Fruit fly (Drosophila melanogaster): ENCODE results near the gene eIF4EHP.

Gene eIF4EHP

DNA sequence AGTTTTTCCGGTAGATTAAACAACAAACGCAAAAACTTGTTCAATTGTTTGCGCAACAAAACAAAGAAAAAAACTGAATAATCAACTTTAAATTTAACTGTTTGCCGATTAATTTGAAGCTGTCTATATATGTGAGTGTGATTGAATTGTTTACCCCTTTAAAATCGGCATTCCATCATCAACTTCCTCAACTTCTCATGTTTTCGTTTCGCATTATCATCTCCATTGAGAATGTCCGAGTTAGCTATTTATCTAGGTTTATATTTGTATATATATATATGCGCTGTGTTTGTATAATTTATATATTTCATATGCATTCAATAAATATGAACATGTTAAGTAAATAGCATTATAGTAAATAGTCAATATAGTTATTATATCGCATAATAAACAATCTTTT lies 6.4 kb downstream of the eIF4EHP start (continued):
- TF ChIP-seq Doc3 (GFP tag; IDR thresholded peaks at IDR 0.05; ENCODE audit: partially characterized antibody) (no peak), CG7745 (tag; optimal IDR thresholded peaks at IDR 0.05) (no peak), CG9609 (GFP tag; optimal IDR thresholded peaks at IDR 0.05) (no peak), Hmr (GFP tag; optimal IDR thresholded peaks at IDR 0.05) (peak; percentile 65), oc (tag; optimal IDR thresholded peaks at IDR 0.05) (no peak), CG2120 (GFP tag; optimal IDR thresholded peaks at IDR 0.05) (no peak), CG13775 (GFP tag; optimal IDR thresholded peaks at IDR 0.05) (no peak), bbx (GFP tag; IDR thresholded peaks at IDR 0.05; ENCODE audit: partially characterized antibody) (no peak), sens-2 (GFP tag; IDR thresholded peaks at IDR 0.05) (no peak), Bgb (GFP tag; IDR thresholded peaks at IDR 0.05; ENCODE audit: partially characterized antibody) (no peak), CG10431 (GFP tag; optimal IDR thresholded peaks at IDR 0.05) (no peak), CG11723 (GFP tag; optimal IDR thresholded peaks at IDR 0.05) (no peak), pb (GFP tag; optimal IDR thresholded peaks at IDR 0.05) (no peak), MBD-R2 (GFP tag; IDR thresholded peaks at IDR 0.05) (no peak), Spps (tag; optimal IDR thresholded peaks at IDR 0.05) (no peak), slp2 (GFP tag; optimal IDR thresholded peaks at IDR 0.05) (no peak), schlank (tag; optimal IDR thresholded peaks at IDR 0.05) (no peak), CG17912 (GFP tag; optimal IDR thresholded peaks at IDR 0.05) (no peak), CG8281 (tag; optimal IDR thresholded peaks at IDR 0.05) (no peak), bsh (GFP tag; optimal IDR thresholded peaks at IDR 0.05) (no peak), MTF-1 (GFP tag; optimal IDR thresholded peaks at IDR 0.05; ENCODE audit: borderline replicate concordance) (no peak), fu2 (GFP tag; optimal IDR thresholded peaks at IDR 0.05) (no peak), aop (GFP tag; IDR thresholded peaks at IDR 0.05) (no peak), cato (GFP tag; optimal IDR thresholded peaks at IDR 0.05; ENCODE audit: borderline replicate concordance) (no peak), CG11456 (GFP tag; IDR thresholded peaks at IDR 0.05) (no peak), ash1 (GFP tag; optimal IDR thresholded peaks at IDR 0.05) (no peak), sqz (GFP tag; optimal IDR thresholded peaks at IDR 0.05) (peak; percentile 14), Poxn (GFP tag; IDR thresholded peaks at IDR 0.05) (no peak), sob (GFP tag; IDR thresholded peaks at IDR 0.05) (no peak), D19A (tag; optimal IDR thresholded peaks at IDR 0.05) (no peak), B-H2 (GFP tag; optimal IDR thresholded peaks at IDR 0.05) (peak; percentile 46), CG4730 (GFP tag; IDR thresholded peaks at IDR 0.05) (no peak), lab (GFP tag; optimal IDR thresholded peaks at IDR 0.05) (peak; percentile 46), CG10543 (GFP tag; optimal IDR thresholded peaks at IDR 0.05) (peak; percentile 32), CG16815 (GFP tag; optimal IDR thresholded peaks at IDR 0.05) (no peak), CG7963 (GFP tag; IDR thresholded peaks at IDR 0.05; ENCODE audit: partially characterized antibody) (no peak), inv (GFP tag; IDR thresholded peaks at IDR 0.05; ENCODE audit: partially characterized antibody) (no peak), exex (tag; optimal IDR thresholded peaks at IDR 0.05) (peak; percentile 11), Eip74EF (GFP tag; optimal IDR thresholded peaks at IDR 0.05) (peak in 1 of 2 experiments; percentile 77), Chrac-16 (GFP tag; optimal IDR thresholded peaks at IDR 0.05) (no peak), CG4617 (GFP tag; optimal IDR thresholded peaks at IDR 0.05; ENCODE audit: borderline replicate concordance) (no peak), wek (GFP tag; optimal IDR thresholded peaks at IDR 0.05) (no peak), CG3281 (GFP tag; optimal IDR thresholded peaks at IDR 0.05) (peak; percentile 40), Rx (GFP tag; IDR thresholded peaks at IDR 0.05) (no peak), CG5180 (GFP tag; optimal IDR thresholded peaks at IDR 0.05) (no peak), gsb-n (tag; optimal IDR thresholded peaks at IDR 0.05) (no peak), gsb (GFP tag; IDR thresholded peaks at IDR 0.05) (no peak), Ssrp (tag; optimal IDR thresholded peaks at IDR 0.05) (no peak), pan (optimal IDR thresholded peaks at IDR 0.05) (no peak), pan (GFP tag; optimal IDR thresholded peaks at IDR 0.05 in 1 of 2, IDR thresholded peaks at IDR 0.05 in 1 of 2) (no peak)
